4 fruit fly cellular contexts compared by ENCODE assay signal in genomic region chr3R:4731828-4732657, dm6.
TF ChIP-seq lines count a peak whose summit lies in the region.

Gene Nep2, minus strand, starts transcription at chr3R:4731878.

- TF ChIP-seq CTCF in whole organism, embryonic (GFP tag; optimal IDR thresholded peaks at IDR 0.05; lab: Kevin White, UChicago), result no peak

TF ChIP-seq in whole organism, embryonic, 481 proteins besides CTCF, POLR2A, EP300 and RAD21 (continues in another document):
- no peak for TF ChIP-seq Dip3 (GFP tag; optimal IDR thresholded peaks at IDR 0.05; lab: Kevin White, UChicago)
- no peak for TF ChIP-seq BEAF-32 (GFP tag; optimal IDR thresholded peaks at IDR 0.05; lab: Kevin White, UChicago)
- no peak for TF ChIP-seq CG13424 (tag; optimal IDR thresholded peaks at IDR 0.05; lab: Kevin White, UChicago)
- TF ChIP-seq CG4730 (GFP tag; IDR thresholded peaks at IDR 0.05; lab: Robert Waterston, UW), result no peak
- no peak for TF ChIP-seq CG7357 (GFP tag; IDR thresholded peaks at IDR 0.05; lab: Robert Waterston, UW)
- TF ChIP-seq cwo (GFP tag; optimal IDR thresholded peaks at IDR 0.05; lab: Kevin White, UChicago), result no peak
- no peak for TF ChIP-seq CG17912 (GFP tag; optimal IDR thresholded peaks at IDR 0.05; lab: Kevin White, UChicago)
- TF ChIP-seq gcm (GFP tag; optimal IDR thresholded peaks at IDR 0.05; lab: Kevin White, UChicago), result no peak
- TF ChIP-seq CG31224 (GFP tag; IDR thresholded peaks at IDR 0.05; lab: Robert Waterston, UW), result no peak
- peak; percentile 56; the same call in 2 of the 3 replicates for TF ChIP-seq Opbp (GFP tag; IDR thresholded peaks at IDR 0.05; lab: Robert Waterston, UW; ENCODE audit: partially characterized antibody)
- TF ChIP-seq Nf-YA (GFP tag; IDR thresholded peaks at IDR 0.05; lab: Robert Waterston, UW), result no peak
- peak; percentile 41 for TF ChIP-seq CG2120 (GFP tag; optimal IDR thresholded peaks at IDR 0.05; lab: Kevin White, UChicago)
- TF ChIP-seq ato (GFP tag; IDR thresholded peaks at IDR 0.05; lab: Robert Waterston, UW; ENCODE audit: partially characterized antibody), result peak; percentile 70; the same call in 1 of the 2 replicates
- TF ChIP-seq ttk (GFP tag; IDR thresholded peaks at IDR 0.05; lab: Robert Waterston, UW), result no peak
- TF ChIP-seq kay (GFP tag; optimal IDR thresholded peaks at IDR 0.05; lab: Kevin White, UChicago), result no peak
- TF ChIP-seq CG10321 (GFP tag; IDR thresholded peaks at IDR 0.05; lab: Robert Waterston, UW), result no peak
- TF ChIP-seq pzg (GFP tag; optimal IDR thresholded peaks at IDR 0.05; lab: Kevin White, UChicago), result no peak
- peak; percentile 37 for TF ChIP-seq CoRest (tag; optimal IDR thresholded peaks at IDR 0.05; lab: Kevin White, UChicago)
- peak; percentile 46 for TF ChIP-seq CG1233 (GFP tag; optimal IDR thresholded peaks at IDR 0.05; lab: Kevin White, UChicago)
- no peak for TF ChIP-seq fru (optimal IDR thresholded peaks at IDR 0.05; lab: Kevin White, UChicago)
- no peak for TF ChIP-seq ara (GFP tag; IDR thresholded peaks at IDR 0.05; lab: Robert Waterston, UW)
- no peak for TF ChIP-seq Ets65A (GFP tag; lab: Kevin White, UChicago)
- TF ChIP-seq D19B (GFP tag; optimal IDR thresholded peaks at IDR 0.05; lab: Kevin White, UChicago), result peak; percentile 64

TF ChIP-seq in whole organism, prepupa, 60 proteins besides CTCF, POLR2A, EP300 and RAD21 (continues in another document):
- no peak for TF ChIP-seq Eip93F (GFP tag; optimal IDR thresholded peaks at IDR 0.05; lab: Kevin White, UChicago)
- peak; percentile 59 for TF ChIP-seq fd59A (GFP tag; optimal IDR thresholded peaks at IDR 0.05; lab: Kevin White, UChicago)
- TF ChIP-seq Sox15 (GFP tag; optimal IDR thresholded peaks at IDR 0.05; lab: Kevin White, UChicago), result peak; percentile 29
- peak; percentile 65 for TF ChIP-seq esn (GFP tag; optimal IDR thresholded peaks at IDR 0.05; lab: Kevin White, UChicago)
- TF ChIP-seq ss (GFP tag; optimal IDR thresholded peaks at IDR 0.05; lab: Kevin White, UChicago), result peak; percentile 50 to 51
- peak; percentile 58 for TF ChIP-seq net (GFP tag; optimal IDR thresholded peaks at IDR 0.05; lab: Kevin White, UChicago)
- TF ChIP-seq salr (GFP tag; optimal IDR thresholded peaks at IDR 0.05; lab: Kevin White, UChicago), result peak in 1 of 2 experiments; percentile 76
- TF ChIP-seq cyc (GFP tag; optimal IDR thresholded peaks at IDR 0.05; lab: Kevin White, UChicago), result peak; percentile 32
- TF ChIP-seq CG16779 (tag; optimal IDR thresholded peaks at IDR 0.05; lab: Kevin White, UChicago), result no peak
- TF ChIP-seq CG6792 (GFP tag; optimal IDR thresholded peaks at IDR 0.05; lab: Kevin White, UChicago), result peak; percentile 43
- TF ChIP-seq CG1621 (tag; optimal IDR thresholded peaks at IDR 0.05; lab: Kevin White, UChicago), result peak; percentile 48
- no peak for TF ChIP-seq CG11294 (GFP tag; IDR thresholded peaks at IDR 0.05; lab: Robert Waterston, UW)
- TF ChIP-seq vri (GFP tag; optimal IDR thresholded peaks at IDR 0.05; lab: Kevin White, UChicago), result no peak
- no peak for TF ChIP-seq Lpt (GFP tag; optimal IDR thresholded peaks at IDR 0.05; lab: Kevin White, UChicago)
- TF ChIP-seq CG3919 (GFP tag; optimal IDR thresholded peaks at IDR 0.05; lab: Kevin White, UChicago), result peak; percentile 64
- TF ChIP-seq Sox102F (GFP tag; optimal IDR thresholded peaks at IDR 0.05; lab: Kevin White, UChicago), result peak; percentile 38
- TF ChIP-seq Ets21C (GFP tag; optimal IDR thresholded peaks at IDR 0.05; lab: Kevin White, UChicago), result no peak
- peak; percentile 43 for TF ChIP-seq OdsH (GFP tag; optimal IDR thresholded peaks at IDR 0.05; lab: Kevin White, UChicago)
- TF ChIP-seq Hr38 (GFP tag; optimal IDR thresholded peaks at IDR 0.05; lab: Kevin White, UChicago), result no peak
- TF ChIP-seq CG3032 (tag; optimal IDR thresholded peaks at IDR 0.05; lab: Kevin White, UChicago), result peak; percentile 42
- TF ChIP-seq CG8319 (GFP tag; optimal IDR thresholded peaks at IDR 0.05; lab: Kevin White, UChicago), result peak; percentile 31
- TF ChIP-seq CG32006 (GFP tag; optimal IDR thresholded peaks at IDR 0.05; lab: Kevin White, UChicago), result peak; percentile 86
- TF ChIP-seq eg (GFP tag; IDR thresholded peaks at IDR 0.05; lab: Robert Waterston, UW), result no peak
- TF ChIP-seq CG10669 (GFP tag; optimal IDR thresholded peaks at IDR 0.05; lab: Kevin White, UChicago), result peak; percentile 47

TF ChIP-seq in whole organism, pupa, 21 proteins besides CTCF, POLR2A, EP300 and RAD21:
- TF ChIP-seq CG32121 (GFP tag; IDR thresholded peaks at IDR 0.05; lab: Robert Waterston, UW) (no peak), CG8159 (tag; optimal IDR thresholded peaks at IDR 0.05; lab: Kevin White, UChicago) (peak; percentile 66), CG12605 (GFP tag; IDR thresholded peaks at IDR 0.05; lab: Robert Waterston, UW) (no peak), CG10348 (GFP tag; IDR thresholded peaks at IDR 0.05; lab: Robert Waterston, UW) (no peak), CG8301 (tag; optimal IDR thresholded peaks at IDR 0.05; lab: Kevin White, UChicago) (peak; percentile 53), CG17806 (tag; optimal IDR thresholded peaks at IDR 0.05; lab: Kevin White, UChicago) (peak; percentile 28), gl (tag; optimal IDR thresholded peaks at IDR 0.05; lab: Kevin White, UChicago) (no peak), rn (GFP tag; IDR thresholded peaks at IDR 0.05; lab: Robert Waterston, UW) (no peak), D1 (tag; optimal IDR thresholded peaks at IDR 0.05; lab: Kevin White, UChicago) (no peak), Snoo (tag; optimal IDR thresholded peaks at IDR 0.05; lab: Kevin White, UChicago) (peak; percentile 20), CG15710 (tag; optimal IDR thresholded peaks at IDR 0.05; lab: Kevin White, UChicago) (peak; percentile 61), fd96Ca (GFP tag; IDR thresholded peaks at IDR 0.05; lab: Robert Waterston, UW) (0 out of 3 replicates have a peak, but pooled peaks have one; percentile 16), CG4496 (GFP tag; IDR thresholded peaks at IDR 0.05; lab: Robert Waterston, UW) (peak; percentile 18; the same call in 2 of the 3 replicates), CG13204 (GFP tag; optimal IDR thresholded peaks at IDR 0.05; lab: Kevin White, UChicago) (no peak), Ets98B (GFP tag; IDR thresholded peaks at IDR 0.05; lab: Robert Waterston, UW) (no peak; the same call in 1 of the 2 replicates), CG14655 (GFP tag; optimal IDR thresholded peaks at IDR 0.05; lab: Kevin White, UChicago) (peak; percentile 79), CG9948 (tag; optimal IDR thresholded peaks at IDR 0.05; lab: Kevin White, UChicago) (peak; percentile 48), Pif1A (GFP tag; optimal IDR thresholded peaks at IDR 0.05; lab: Kevin White, UChicago) (peak; percentile 52), EcR (GFP tag; optimal IDR thresholded peaks at IDR 0.05; lab: Kevin White, UChicago) (peak; percentile 7), Pif1B (GFP tag; optimal IDR thresholded peaks at IDR 0.05; lab: Kevin White, UChicago) (peak; percentile 55), CG34367 (tag; optimal IDR thresholded peaks at IDR 0.05; lab: Kevin White, UChicago) (peak; percentile 33)
TF ChIP-seq in whole organism, pupa: peak in this region for 13.

TF ChIP-seq in whole organism, wandering third instar larva, 38 proteins besides CTCF, POLR2A, EP300 and RAD21:
- TF ChIP-seq brk (GFP tag; optimal IDR thresholded peaks at IDR 0.05; lab: Kevin White, UChicago) (no peak), woc (GFP tag; optimal IDR thresholded peaks at IDR 0.05; lab: Kevin White, UChicago) (peak; percentile 63), rgr (GFP tag; optimal IDR thresholded peaks at IDR 0.05; lab: Kevin White, UChicago) (no peak), Dfd (GFP tag; optimal IDR thresholded peaks at IDR 0.05; lab: Kevin White, UChicago) (no peak), HLH106 (tag; optimal IDR thresholded peaks at IDR 0.05; lab: Kevin White, UChicago) (peak; percentile 21), fru (GFP tag; optimal IDR thresholded peaks at IDR 0.05; lab: Kevin White, UChicago) (peak; percentile 30), foxo (GFP tag; optimal IDR thresholded peaks at IDR 0.05; lab: Kevin White, UChicago) (peak in 1 of 2 experiments; percentile 30), psq (GFP tag; optimal IDR thresholded peaks at IDR 0.05; lab: Kevin White, UChicago) (peak; percentile 24), Hnf4 (GFP tag; optimal IDR thresholded peaks at IDR 0.05; lab: Kevin White, UChicago) (peak; percentile 17), Sp1 (GFP tag; optimal IDR thresholded peaks at IDR 0.05; lab: Kevin White, UChicago) (peak; percentile 38), ey (GFP tag; optimal IDR thresholded peaks at IDR 0.05; lab: Kevin White, UChicago) (peak; percentile 39), dl (GFP tag; optimal IDR thresholded peaks at IDR 0.05; lab: Kevin White, UChicago; ENCODE audit: insufficient read depth in 1 of 2, partially characterized antibody in 2 of 2) (peak in 1 of 2 experiments; percentile 11), Jra (GFP tag; optimal IDR thresholded peaks at IDR 0.05; lab: Kevin White, UChicago) (peak; percentile 1), lola (GFP tag; optimal IDR thresholded peaks at IDR 0.05; lab: Kevin White, UChicago) (no peak), h (GFP tag; optimal IDR thresholded peaks at IDR 0.05; lab: Kevin White, UChicago) (peak; percentile 5), GATAd (GFP tag; optimal IDR thresholded peaks at IDR 0.05; lab: Kevin White, UChicago) (no peak), tai (GFP tag; optimal IDR thresholded peaks at IDR 0.05; lab: Kevin White, UChicago) (peak; percentile 28), OdsH (GFP tag; optimal IDR thresholded peaks at IDR 0.05; lab: Kevin White, UChicago) (peak; percentile 14), CrebA (GFP tag; optimal IDR thresholded peaks at IDR 0.05; lab: Kevin White, UChicago; ENCODE audit: borderline replicate concordance) (no peak)

Comparison
In these comparisons a context has a peak if more than half of its experiments do, and no peak if none do; other contexts are left out.
1. Of the 7 proteins assayed by ChIP-seq in both whole organism, embryonic and whole organism, prepupa: peak only in whole organism, embryonic: Blimp-1, CG6854 and Gug; only in whole organism, prepupa: Hr39; in both: Sox102F; in neither: 2.